Worm (Caenorhabditis elegans): Measurements from ENCODE around the gene C26B2.2.

The C26B2.2 gene

ce11 chrIV:8062359-8062758, 40.4 kb upstream of the C26B2.2 start, which contains the start of gene sax-7:
TSS of gene sax-7 (plus strand) at chrIV:8062659.
- no peak for TF ChIP-seq tbx-37 (GFP tag; conservative IDR thresholded peaks at IDR 0.05)
- no peak for TF ChIP-seq ceh-36 (tag; optimal IDR thresholded peaks at IDR 0.05)
- TF ChIP-seq tra-4 (tag; optimal IDR thresholded peaks at IDR 0.05): no peak
- no peak for TF ChIP-seq flt-1 (GFP tag; IDR thresholded peaks at IDR 0.05)
- no peak for TF ChIP-seq B0310.2 (tag; optimal IDR thresholded peaks at IDR 0.05)
- no peak for TF ChIP-seq aly-1 (tag; optimal IDR thresholded peaks at IDR 0.05)

- TF ChIP-seq flt-1 (GFP tag; IDR thresholded peaks at IDR 0.05): no peak
Measured at ce11 chrIV:8061267-8061666, 39.3 kb upstream of the C26B2.2 start.

ce11 chrIV:8053955-8054354, 32.0 kb upstream of the C26B2.2 start:
- TF ChIP-seq scrt-1 (GFP tag; IDR thresholded peaks at IDR 0.05) (no peak), tbx-37 (GFP tag; conservative IDR thresholded peaks at IDR 0.05) (no peak), pes-1 (GFP tag; IDR thresholded peaks at IDR 0.05) (no peak), ceh-13 (GFP tag; optimal IDR thresholded peaks at IDR 0.05) (no peak)

ce11 chrIV:8052694-8053093, 30.8 kb upstream of the C26B2.2 start:
- no peak for TF ChIP-seq pes-1 (GFP tag; IDR thresholded peaks at IDR 0.05)
- no peak for TF ChIP-seq hmg-4 (GFP tag; optimal IDR thresholded peaks at IDR 0.05)

- TF ChIP-seq tra-4 (tag; optimal IDR thresholded peaks at IDR 0.05): no peak
- no peak for TF ChIP-seq tbx-37 (GFP tag; conservative IDR thresholded peaks at IDR 0.05)
- TF ChIP-seq hnd-1 (tag; optimal IDR thresholded peaks at IDR 0.05): no peak
- TF ChIP-seq F13C5.2 (tag; optimal IDR thresholded peaks at IDR 0.05): no peak
- no peak for TF ChIP-seq hmg-4 (GFP tag; optimal IDR thresholded peaks at IDR 0.05)
- no peak for TF ChIP-seq aly-1 (tag; optimal IDR thresholded peaks at IDR 0.05)
- TF ChIP-seq sea-1 (GFP tag; conservative IDR thresholded peaks at IDR 0.05): no peak
- no peak for TF ChIP-seq scrt-1 (GFP tag; IDR thresholded peaks at IDR 0.05)
- TF ChIP-seq ceh-13 (GFP tag; optimal IDR thresholded peaks at IDR 0.05): no peak
- no peak for TF ChIP-seq hmbx-1 (tag; optimal IDR thresholded peaks at IDR 0.05)
- no peak for TF ChIP-seq ama-1 (optimal IDR thresholded peaks at IDR 0.05)
- TF ChIP-seq ceh-36 (tag; optimal IDR thresholded peaks at IDR 0.05): no peak
- no peak for TF ChIP-seq flt-1 (GFP tag; IDR thresholded peaks at IDR 0.05)
- no peak for TF ChIP-seq B0310.2 (tag; optimal IDR thresholded peaks at IDR 0.05)
- no peak for TF ChIP-seq ets-7 (tag; optimal IDR thresholded peaks at IDR 0.05)
- TF ChIP-seq tbx-11 (GFP tag; IDR thresholded peaks at IDR 0.05): no peak
- no peak for TF ChIP-seq pes-1 (GFP tag; IDR thresholded peaks at IDR 0.05)
Measured at ce11 chrIV:8048083-8048482, 26.2 kb upstream of the C26B2.2 start.

ce11 chrIV:8044574-8044973, 22.7 kb upstream of the C26B2.2 start, which contains the start of gene nhr-258:
TSS of gene nhr-258 (plus strand) at chrIV:8044938.
- TF ChIP-seq pes-1 (GFP tag; IDR thresholded peaks at IDR 0.05) (no peak), tbx-37 (GFP tag; conservative IDR thresholded peaks at IDR 0.05) (no peak), aly-1 (tag; optimal IDR thresholded peaks at IDR 0.05) (no peak), tra-4 (tag; optimal IDR thresholded peaks at IDR 0.05) (no peak), B0310.2 (tag; optimal IDR thresholded peaks at IDR 0.05) (no peak), hmg-4 (GFP tag; optimal IDR thresholded peaks at IDR 0.05) (no peak), ets-7 (tag; optimal IDR thresholded peaks at IDR 0.05) (no peak), F13C5.2 (tag; optimal IDR thresholded peaks at IDR 0.05) (no peak), scrt-1 (GFP tag; IDR thresholded peaks at IDR 0.05) (no peak), tbx-11 (GFP tag; IDR thresholded peaks at IDR 0.05) (no peak), ceh-36 (tag; optimal IDR thresholded peaks at IDR 0.05) (no peak), flt-1 (GFP tag; IDR thresholded peaks at IDR 0.05) (no peak), ama-1 (optimal IDR thresholded peaks at IDR 0.05) (no peak), sea-1 (GFP tag; conservative IDR thresholded peaks at IDR 0.05) (no peak), hmbx-1 (tag; optimal IDR thresholded peaks at IDR 0.05) (no peak), ceh-13 (GFP tag; optimal IDR thresholded peaks at IDR 0.05) (no peak)

- no peak for TF ChIP-seq sea-1 (GFP tag; conservative IDR thresholded peaks at IDR 0.05)
- no peak for TF ChIP-seq tra-4 (tag; optimal IDR thresholded peaks at IDR 0.05)
- TF ChIP-seq ama-1 (optimal IDR thresholded peaks at IDR 0.05): no peak
- no peak for TF ChIP-seq ceh-36 (tag; optimal IDR thresholded peaks at IDR 0.05)
- TF ChIP-seq hmg-4 (GFP tag; optimal IDR thresholded peaks at IDR 0.05): no peak
- TF ChIP-seq flt-1 (GFP tag; IDR thresholded peaks at IDR 0.05): no peak
- TF ChIP-seq tbx-37 (GFP tag; conservative IDR thresholded peaks at IDR 0.05): no peak
- TF ChIP-seq hnd-1 (tag; optimal IDR thresholded peaks at IDR 0.05): no peak
- no peak for TF ChIP-seq B0310.2 (tag; optimal IDR thresholded peaks at IDR 0.05)
- no peak for TF ChIP-seq pes-1 (GFP tag; IDR thresholded peaks at IDR 0.05)
- TF ChIP-seq hmbx-1 (tag; optimal IDR thresholded peaks at IDR 0.05): no peak
- no peak for TF ChIP-seq tbx-11 (GFP tag; IDR thresholded peaks at IDR 0.05)
Measured at ce11 chrIV:8043722-8044121, 21.8 kb upstream of the C26B2.2 start.

ce11 chrIV:8042897-8043296, 21.0 kb upstream of the C26B2.2 start:
- TF ChIP-seq ama-1 (optimal IDR thresholded peaks at IDR 0.05) (no peak), F13C5.2 (tag; optimal IDR thresholded peaks at IDR 0.05) (no peak), scrt-1 (GFP tag; IDR thresholded peaks at IDR 0.05) (no peak), ceh-13 (GFP tag; optimal IDR thresholded peaks at IDR 0.05) (no peak), hnd-1 (tag; optimal IDR thresholded peaks at IDR 0.05) (no peak), ceh-36 (tag; optimal IDR thresholded peaks at IDR 0.05) (no peak), hmbx-1 (tag; optimal IDR thresholded peaks at IDR 0.05) (no peak)

- TF ChIP-seq sea-1 (GFP tag; conservative IDR thresholded peaks at IDR 0.05): no peak
- no peak for TF ChIP-seq hmbx-1 (tag; optimal IDR thresholded peaks at IDR 0.05)
- no peak for TF ChIP-seq scrt-1 (GFP tag; IDR thresholded peaks at IDR 0.05)
- TF ChIP-seq pes-1 (GFP tag; IDR thresholded peaks at IDR 0.05): no peak
- TF ChIP-seq flt-1 (GFP tag; IDR thresholded peaks at IDR 0.05): no peak
- no peak for TF ChIP-seq tra-4 (tag; optimal IDR thresholded peaks at IDR 0.05)
- TF ChIP-seq aly-1 (tag; optimal IDR thresholded peaks at IDR 0.05): no peak
- TF ChIP-seq hmg-4 (GFP tag; optimal IDR thresholded peaks at IDR 0.05): no peak
Measured at ce11 chrIV:8042005-8042404, 20.1 kb upstream of the C26B2.2 start.
